Comparison of ENCODE assay signal across 5 fruit fly cellular contexts in genomic region chr2L:8461782-8462453, dm6.
A peak's percentile ranks its signal among the peaks of the same experiment; 100 is the strongest.
TF ChIP-seq lines count a peak whose summit lies in the region.

No protein-coding gene starts in this region.

- no peak for TF ChIP-seq CTCF in whole organism, embryonic (GFP tag; optimal IDR thresholded peaks at IDR 0.05; lab: Kevin White, UChicago)

TF ChIP-seq in whole organism, adult, 20 proteins besides CTCF, POLR2A, EP300 and RAD21:
- TF ChIP-seq Hr96 (GFP tag; optimal IDR thresholded peaks at IDR 0.05; lab: Kevin White, UChicago) (no peak), Crg-1 (GFP tag; optimal IDR thresholded peaks at IDR 0.05; lab: Kevin White, UChicago) (no peak), pad (GFP tag; optimal IDR thresholded peaks at IDR 0.05; lab: Kevin White, UChicago) (no peak), cic (GFP tag; optimal IDR thresholded peaks at IDR 0.05; lab: Kevin White, UChicago) (no peak), CG7101 (tag; optimal IDR thresholded peaks at IDR 0.05; lab: Kevin White, UChicago) (peak; percentile 18), Mnt (GFP tag; optimal IDR thresholded peaks at IDR 0.05; lab: Kevin White, UChicago) (peak; percentile 32), CG33017 (tag; optimal IDR thresholded peaks at IDR 0.05; lab: Kevin White, UChicago) (no peak), CG11617 (GFP tag; optimal IDR thresholded peaks at IDR 0.05; lab: Kevin White, UChicago) (peak; percentile 4)

TF ChIP-seq in whole organism, embryonic, 481 proteins besides CTCF, POLR2A, EP300 and RAD21 (continues in another document):
- TF ChIP-seq CG15269 (tag; optimal IDR thresholded peaks at IDR 0.05; lab: Kevin White, UChicago) (peak; percentile 27), CG17385 (GFP tag; optimal IDR thresholded peaks at IDR 0.05; lab: Kevin White, UChicago) (peak; percentile 5), Sin3A (optimal IDR thresholded peaks at IDR 0.05; lab: Kevin White, UChicago) (no peak), dimm (GFP tag; IDR thresholded peaks at IDR 0.05; lab: Robert Waterston, UW) (no peak), CG14710 (tag; optimal IDR thresholded peaks at IDR 0.05; lab: Kevin White, UChicago) (peak; percentile 2), CG6813 (GFP tag; optimal IDR thresholded peaks at IDR 0.05; lab: Kevin White, UChicago) (peak; percentile 1), CG2678 (tag; optimal IDR thresholded peaks at IDR 0.05; lab: Kevin White, UChicago) (peak; percentile 61), sob (GFP tag; IDR thresholded peaks at IDR 0.05; lab: Robert Waterston, UW) (no peak), CG9932 (GFP tag; IDR thresholded peaks at IDR 0.05; lab: Robert Waterston, UW) (no peak; the same call in 1 of the 2 replicates), CG17361 (GFP tag; IDR thresholded peaks at IDR 0.05; lab: Robert Waterston, UW) (peak; percentile 43; the same call in 1 of the 3 replicates), Ravus (GFP tag; IDR thresholded peaks at IDR 0.05; lab: Robert Waterston, UW) (no peak), Dbx (GFP tag; IDR thresholded peaks at IDR 0.05; lab: Robert Waterston, UW) (peak; percentile 28; the same call in 1 of the 3 replicates), disco-r (GFP tag; optimal IDR thresholded peaks at IDR 0.05; lab: Kevin White, UChicago) (no peak), CG10959 (GFP tag; IDR thresholded peaks at IDR 0.05; lab: Robert Waterston, UW) (no peak), CG12744 (GFP tag; optimal IDR thresholded peaks at IDR 0.05; lab: Kevin White, UChicago) (no peak), CG17829 (tag; optimal IDR thresholded peaks at IDR 0.05; lab: Kevin White, UChicago) (peak; percentile 4), CG12659 (GFP tag; optimal IDR thresholded peaks at IDR 0.05; lab: Kevin White, UChicago) (peak; percentile 37), btn (GFP tag; optimal IDR thresholded peaks at IDR 0.05; lab: Kevin White, UChicago) (no peak), CG18599 (GFP tag; optimal IDR thresholded peaks at IDR 0.05; lab: Kevin White, UChicago) (peak; percentile 42), CG8924 (tag; optimal IDR thresholded peaks at IDR 0.05; lab: Kevin White, UChicago) (peak; percentile 26), YL-1 (GFP tag; optimal IDR thresholded peaks at IDR 0.05; lab: Kevin White, UChicago) (no peak)

TF ChIP-seq in whole organism, prepupa, 60 proteins besides CTCF, POLR2A, EP300 and RAD21 (continues in another document):
- TF ChIP-seq Hr39 (GFP tag; optimal IDR thresholded peaks at IDR 0.05; lab: Kevin White, UChicago) = peak; percentile 23
- no peak for TF ChIP-seq CG9139 (GFP tag; optimal IDR thresholded peaks at IDR 0.05; lab: Kevin White, UChicago)
- TF ChIP-seq Lpt (GFP tag; optimal IDR thresholded peaks at IDR 0.05; lab: Kevin White, UChicago) = no peak
- TF ChIP-seq CG7368 (GFP tag; optimal IDR thresholded peaks at IDR 0.05; lab: Kevin White, UChicago) = no peak
- no peak for TF ChIP-seq CG8119 (GFP tag; IDR thresholded peaks at IDR 0.05; lab: Robert Waterston, UW)
- peak; percentile 24 for TF ChIP-seq achi (GFP tag; optimal IDR thresholded peaks at IDR 0.05; lab: Kevin White, UChicago)
- no peak for TF ChIP-seq fd59A (GFP tag; optimal IDR thresholded peaks at IDR 0.05; lab: Kevin White, UChicago)
- no peak for TF ChIP-seq eg (GFP tag; IDR thresholded peaks at IDR 0.05; lab: Robert Waterston, UW)
- TF ChIP-seq vri (GFP tag; optimal IDR thresholded peaks at IDR 0.05; lab: Kevin White, UChicago) = peak; percentile 3
- no peak for TF ChIP-seq CG15336 (GFP tag; IDR thresholded peaks at IDR 0.05; lab: Robert Waterston, UW)
- TF ChIP-seq Gug (GFP tag; IDR thresholded peaks at IDR 0.05; lab: Robert Waterston, UW) = no peak
- TF ChIP-seq lz (GFP tag; optimal IDR thresholded peaks at IDR 0.05; lab: Kevin White, UChicago) = peak; percentile 22
- no peak for TF ChIP-seq Sox14 (GFP tag; optimal IDR thresholded peaks at IDR 0.05; lab: Kevin White, UChicago)
- TF ChIP-seq CG3032 (tag; optimal IDR thresholded peaks at IDR 0.05; lab: Kevin White, UChicago) = no peak
- TF ChIP-seq net (GFP tag; optimal IDR thresholded peaks at IDR 0.05; lab: Kevin White, UChicago) = peak; percentile 10
- peak; percentile 16 for TF ChIP-seq topi (GFP tag; optimal IDR thresholded peaks at IDR 0.05; lab: Kevin White, UChicago)
- peak; percentile 38 for TF ChIP-seq svp (GFP tag; lab: Kevin White, UChicago)
- TF ChIP-seq CG11294 (GFP tag; IDR thresholded peaks at IDR 0.05; lab: Robert Waterston, UW) = no peak
- TF ChIP-seq esn (GFP tag; optimal IDR thresholded peaks at IDR 0.05; lab: Kevin White, UChicago) = peak; percentile 23
- TF ChIP-seq CG11902 (GFP tag; optimal IDR thresholded peaks at IDR 0.05; lab: Kevin White, UChicago) = no peak
- no peak for TF ChIP-seq Ets21C (GFP tag; optimal IDR thresholded peaks at IDR 0.05; lab: Kevin White, UChicago)
- TF ChIP-seq CG32006 (GFP tag; optimal IDR thresholded peaks at IDR 0.05; lab: Kevin White, UChicago) = peak; percentile 33
- TF ChIP-seq acj6 (GFP tag; optimal IDR thresholded peaks at IDR 0.05; lab: Kevin White, UChicago) = peak; percentile 24

TF ChIP-seq in whole organism, pupa, 21 proteins besides CTCF, POLR2A, EP300 and RAD21:
- TF ChIP-seq CG17806 (tag; optimal IDR thresholded peaks at IDR 0.05; lab: Kevin White, UChicago) (peak; percentile 25), Ets98B (GFP tag; IDR thresholded peaks at IDR 0.05; lab: Robert Waterston, UW) (no peak), fd96Ca (GFP tag; IDR thresholded peaks at IDR 0.05; lab: Robert Waterston, UW) (0 out of 3 replicates have a peak, but pooled peaks have one; percentile 11), CG10348 (GFP tag; IDR thresholded peaks at IDR 0.05; lab: Robert Waterston, UW) (no peak), D1 (tag; optimal IDR thresholded peaks at IDR 0.05; lab: Kevin White, UChicago) (no peak), Snoo (tag; optimal IDR thresholded peaks at IDR 0.05; lab: Kevin White, UChicago) (no peak), EcR (GFP tag; optimal IDR thresholded peaks at IDR 0.05; lab: Kevin White, UChicago) (peak; percentile 44), CG34367 (tag; optimal IDR thresholded peaks at IDR 0.05; lab: Kevin White, UChicago) (no peak), CG9948 (tag; optimal IDR thresholded peaks at IDR 0.05; lab: Kevin White, UChicago) (peak; percentile 34), CG14655 (GFP tag; optimal IDR thresholded peaks at IDR 0.05; lab: Kevin White, UChicago) (peak; percentile 22), CG32121 (GFP tag; IDR thresholded peaks at IDR 0.05; lab: Robert Waterston, UW) (no peak), CG4496 (GFP tag; IDR thresholded peaks at IDR 0.05; lab: Robert Waterston, UW) (no peak), rn (GFP tag; IDR thresholded peaks at IDR 0.05; lab: Robert Waterston, UW) (no peak), CG13204 (GFP tag; optimal IDR thresholded peaks at IDR 0.05; lab: Kevin White, UChicago) (no peak), Pif1B (GFP tag; optimal IDR thresholded peaks at IDR 0.05; lab: Kevin White, UChicago) (no peak), CG12605 (GFP tag; IDR thresholded peaks at IDR 0.05; lab: Robert Waterston, UW) (no peak), Pif1A (GFP tag; optimal IDR thresholded peaks at IDR 0.05; lab: Kevin White, UChicago) (peak; percentile 14), gl (tag; optimal IDR thresholded peaks at IDR 0.05; lab: Kevin White, UChicago) (no peak), CG15710 (tag; optimal IDR thresholded peaks at IDR 0.05; lab: Kevin White, UChicago) (peak; percentile 10), CG8159 (tag; optimal IDR thresholded peaks at IDR 0.05; lab: Kevin White, UChicago) (peak; percentile 33), CG8301 (tag; optimal IDR thresholded peaks at IDR 0.05; lab: Kevin White, UChicago) (no peak)
TF ChIP-seq in whole organism, pupa: peak in this region for 8.

TF ChIP-seq in whole organism, wandering third instar larva, 38 proteins besides CTCF, POLR2A, EP300 and RAD21:
- TF ChIP-seq dsf (GFP tag; optimal IDR thresholded peaks at IDR 0.05; lab: Kevin White, UChicago; ENCODE audit: borderline replicate concordance) (no peak), HLH106 (tag; optimal IDR thresholded peaks at IDR 0.05; lab: Kevin White, UChicago) (peak; percentile 10), Mio (GFP tag; optimal IDR thresholded peaks at IDR 0.05; lab: Kevin White, UChicago) (no peak), rgr (GFP tag; optimal IDR thresholded peaks at IDR 0.05; lab: Kevin White, UChicago) (peak; percentile 39), psq (GFP tag; optimal IDR thresholded peaks at IDR 0.05; lab: Kevin White, UChicago) (no peak), N (GFP tag; optimal IDR thresholded peaks at IDR 0.05; lab: Kevin White, UChicago) (no peak), Hnf4 (GFP tag; optimal IDR thresholded peaks at IDR 0.05; lab: Kevin White, UChicago) (peak; percentile 13), fru (GFP tag; optimal IDR thresholded peaks at IDR 0.05; lab: Kevin White, UChicago) (no peak), ey (GFP tag; optimal IDR thresholded peaks at IDR 0.05; lab: Kevin White, UChicago) (peak; percentile 28), sage (GFP tag; optimal IDR thresholded peaks at IDR 0.05; lab: Kevin White, UChicago) (no peak), sv (GFP tag; optimal IDR thresholded peaks at IDR 0.05; lab: Kevin White, UChicago) (no peak), CG32264 (GFP tag; optimal IDR thresholded peaks at IDR 0.05; lab: Kevin White, UChicago) (no peak), OdsH (GFP tag; optimal IDR thresholded peaks at IDR 0.05; lab: Kevin White, UChicago) (peak; percentile 4), Abd-B (GFP tag; optimal IDR thresholded peaks at IDR 0.05; lab: Kevin White, UChicago) (no peak), foxo (GFP tag; optimal IDR thresholded peaks at IDR 0.05; lab: Kevin White, UChicago) (no peak), jim (GFP tag; optimal IDR thresholded peaks at IDR 0.05; lab: Kevin White, UChicago) (no peak), Hr78 (GFP tag; optimal IDR thresholded peaks at IDR 0.05; lab: Kevin White, UChicago) (no peak), h (GFP tag; optimal IDR thresholded peaks at IDR 0.05; lab: Kevin White, UChicago) (peak; percentile 52), Sp1 (GFP tag; optimal IDR thresholded peaks at IDR 0.05; lab: Kevin White, UChicago) (peak; percentile 7), Vsx2 (GFP tag; optimal IDR thresholded peaks at IDR 0.05; lab: Kevin White, UChicago; ENCODE audit: partially characterized antibody) (no peak), Myc (optimal IDR thresholded peaks at IDR 0.05; lab: Kevin White, UChicago) (no peak), GATAd (GFP tag; optimal IDR thresholded peaks at IDR 0.05; lab: Kevin White, UChicago) (no peak), br (GFP tag; optimal IDR thresholded peaks at IDR 0.05; lab: Kevin White, UChicago) (peak; percentile 16), Dfd (GFP tag; optimal IDR thresholded peaks at IDR 0.05; lab: Kevin White, UChicago) (no peak), Jra (GFP tag; optimal IDR thresholded peaks at IDR 0.05; lab: Kevin White, UChicago) (no peak)
